Worm (Caenorhabditis elegans) whole organism, mixed stage, embryonic: ENCODE results near the gene F16F9.3.

ENCODE experiments used
- bed-3 ChIP-seq: fragments of 200-800 bp; sonication (Bioruptor generic); optimal IDR thresholded peaks from 3 replicates; lab custom pipeline; 2018; ENCODE audit warnings: mild to moderate bottlenecking, missing genetic modification characterization, moderate library complexity, missing compliant biosample characterization
- lin-32 ChIP-seq: fragments of 200-800 bp; sonication (Bioruptor generic); optimal IDR thresholded peaks from 2 replicates; lab custom pipeline; 2018; ENCODE audit warnings: mild to moderate bottlenecking, missing genetic modification characterization, missing compliant biosample characterization
- lsy-2 ChIP-seq: fragments of 150-350 bp; optimal IDR thresholded peaks from 2 replicates; lab custom pipeline; 2014; ENCODE audit warnings: missing biosample characterization, missing genetic modification characterization
- mep-1 ChIP-seq: fragments of 150-350 bp; optimal IDR thresholded peaks from 2 replicates; lab custom pipeline; 2017; ENCODE audit warnings: missing biosample characterization, missing genetic modification reagents, missing genetic modification characterization, inconsistent platforms

DNA sequence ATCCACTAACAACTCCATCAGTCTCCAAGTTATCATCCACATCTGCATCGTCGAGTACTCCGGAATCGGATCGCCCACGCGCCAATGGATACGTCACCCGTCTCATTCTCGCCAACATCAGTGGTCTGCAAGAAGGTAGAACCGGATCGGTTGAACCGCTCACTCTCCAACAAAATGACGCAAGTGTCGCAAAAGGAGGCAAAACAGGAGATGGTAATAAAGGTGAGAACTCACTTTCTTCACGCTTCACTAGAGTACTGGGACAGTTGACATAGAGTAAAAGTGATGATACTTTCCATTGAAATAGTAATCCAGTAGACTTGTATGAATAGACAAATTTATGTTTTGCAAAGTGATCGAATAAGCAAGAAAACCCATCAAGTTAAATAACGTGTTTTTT lies 51.7 kb downstream of the F16F9.3 start:
- TF ChIP-seq lin-32 (GFP tag; lab: Kevin White, UChicago) (no peak), lsy-2 (no peak), bed-3 (GFP tag; lab: Kevin White, UChicago) (no peak), mep-1 (no peak)
